Worm (Caenorhabditis elegans) whole organism, L2 larva: ENCODE results near the gene str-230.
A peak's percentile ranks its signal among the peaks of the same experiment; 100 is the strongest.

Experiments used
- F13H6.1 ChIP-seq: sonication (generic microtip); optimal IDR thresholded peaks from 2 replicates; lab custom pipeline; 2016; ENCODE audit warnings: missing genetic modification characterization, missing compliant biosample characterization
- R02D3.7 ChIP-seq: fragments of 150-350 bp; optimal IDR thresholded peaks from 2 replicates; lab custom pipeline; 2014; ENCODE audit warnings: missing biosample characterization, missing genetic modification characterization
- Y55F3AM.14 ChIP-seq: fragments of 200-800 bp; sonication (Bioruptor generic); optimal IDR thresholded peaks from 2 replicates; lab custom pipeline; 2018; ENCODE audit warnings: mild to moderate bottlenecking, missing genetic modification characterization, missing compliant biosample characterization
- ZK546.5 ChIP-seq: sonication (generic microtip); optimal IDR thresholded peaks from 2 replicates; lab custom pipeline; 2017; ENCODE audit warnings: missing biosample characterization, missing genetic modification characterization
- alr-1 ChIP-seq: fragments of 150-350 bp; optimal IDR thresholded peaks from 2 replicates; lab custom pipeline; 2014; ENCODE audit warnings: missing biosample characterization, missing genetic modification characterization
- ama-1 ChIP-seq: fragments of 150-350 bp; optimal IDR thresholded peaks from 2 replicates; lab custom pipeline; 2018; ENCODE audit warnings: inconsistent platforms
- blmp-1 ChIP-seq: sonication (generic microtip); optimal IDR thresholded peaks from 2 replicates; lab custom pipeline; 2017; ENCODE audit warnings: missing genetic modification characterization, mild to moderate bottlenecking, missing compliant biosample characterization, antibody characterized with exemption, moderate library complexity; ENCODE audit not compliant: insufficient read depth
- ceh-82 ChIP-seq: fragments of 150-350 bp; optimal IDR thresholded peaks from 2 replicates; lab custom pipeline; 2014; ENCODE audit warnings: missing biosample characterization, missing genetic modification characterization
- crh-2 ChIP-seq: sonication (generic microtip); optimal IDR thresholded peaks from 2 replicates; lab custom pipeline; 2017; ENCODE audit warnings: missing biosample characterization, missing genetic modification characterization
- elt-1 ChIP-seq: fragments of 150-350 bp; optimal IDR thresholded peaks from 2 replicates; lab custom pipeline; 2014; ENCODE audit warnings: missing biosample characterization, missing genetic modification characterization
- fos-1 ChIP-seq: fragments of 150-350 bp; optimal IDR thresholded peaks from 2 replicates; lab custom pipeline; 2014; ENCODE audit warnings: missing biosample characterization, missing genetic modification characterization
- gmeb-1 ChIP-seq: fragments of 150-350 bp; optimal IDR thresholded peaks from 2 replicates; lab custom pipeline; 2014; ENCODE audit warnings: missing biosample characterization, missing genetic modification characterization
- lin-11 ChIP-seq: fragments of 150-350 bp; sonication (generic microtip); optimal IDR thresholded peaks from 2 replicates; lab custom pipeline; 2014; ENCODE audit warnings: missing biosample characterization, missing genetic modification characterization, inconsistent platforms, mixed read lengths
- lin-13 ChIP-seq: fragments of 150-350 bp; optimal IDR thresholded peaks from 2 replicates; lab custom pipeline; 2014; ENCODE audit warnings: missing biosample characterization, missing genetic modification reagents, missing genetic modification characterization
- lin-39 ChIP-seq: fragments of 150-350 bp; optimal IDR thresholded peaks from 2 replicates; lab custom pipeline; 2014; ENCODE audit warnings: missing biosample characterization, missing genetic modification reagents, missing genetic modification characterization
- lsy-2 ChIP-seq, 2 experiments: fragments of 150-350 bp in 1 of 2; sonication (generic microtip) in 1 of 2; optimal IDR thresholded peaks; 2 replicates each; lab custom pipeline; 2014 to 2017; ENCODE audit warnings: missing biosample characterization in 2 of 2, missing genetic modification characterization in 2 of 2
- mab-5 ChIP-seq: fragments of 150-350 bp; optimal IDR thresholded peaks from 2 replicates; lab custom pipeline; 2014; ENCODE audit warnings: missing biosample characterization, missing genetic modification characterization
- mbf-1 ChIP-seq: sonication (generic microtip); optimal IDR thresholded peaks from 2 replicates; lab custom pipeline; 2017; ENCODE audit warnings: missing biosample characterization, missing genetic modification characterization
- mdl-1 ChIP-seq, 2 experiments: fragments of 150-350 bp in 1 of 2; sonication (generic microtip) in 1 of 2; optimal IDR thresholded peaks; 2 replicates each; lab custom pipeline; 2017; ENCODE audit warnings: missing biosample characterization in 2 of 2, missing genetic modification characterization in 2 of 2
- nhr-11 ChIP-seq: fragments of 150-350 bp; optimal IDR thresholded peaks from 2 replicates; lab custom pipeline; 2014; ENCODE audit warnings: missing biosample characterization, missing genetic modification characterization
- nhr-12 ChIP-seq: fragments of 150-350 bp; optimal IDR thresholded peaks from 2 replicates; lab custom pipeline; 2014; ENCODE audit warnings: missing biosample characterization, missing genetic modification characterization
- nhr-129 ChIP-seq: fragments of 150-350 bp; optimal IDR thresholded peaks from 2 replicates; lab custom pipeline; 2014; ENCODE audit warnings: missing biosample characterization, missing genetic modification characterization
- nhr-21 ChIP-seq: fragments of 150-350 bp; optimal IDR thresholded peaks from 2 replicates; lab custom pipeline; 2014; ENCODE audit warnings: missing biosample characterization, missing genetic modification characterization
- nhr-23 ChIP-seq: fragments of 150-350 bp; optimal IDR thresholded peaks from 2 replicates; lab custom pipeline; 2014; ENCODE audit warnings: missing biosample characterization, missing genetic modification reagents, missing genetic modification characterization
- nhr-237 ChIP-seq: fragments of 150-350 bp; optimal IDR thresholded peaks from 2 replicates; lab custom pipeline; 2014; ENCODE audit warnings: missing biosample characterization, missing genetic modification characterization
- nhr-25 ChIP-seq: fragments of 150-350 bp; sonication (generic microtip); optimal IDR thresholded peaks from 3 replicates; lab custom pipeline; 2014; ENCODE audit warnings: missing biosample characterization, missing genetic modification characterization
- nhr-6 ChIP-seq: fragments of 150-350 bp; optimal IDR thresholded peaks from 2 replicates; lab custom pipeline; 2014; ENCODE audit warnings: missing biosample characterization, missing genetic modification characterization
- nhr-77 ChIP-seq: fragments of 150-350 bp; optimal IDR thresholded peaks from 2 replicates; lab custom pipeline; 2014; ENCODE audit warnings: missing biosample characterization, missing genetic modification characterization
- peb-1 ChIP-seq: fragments of 150-350 bp; optimal IDR thresholded peaks from 2 replicates; lab custom pipeline; 2014; ENCODE audit warnings: missing biosample characterization, missing genetic modification characterization
- sma-3 ChIP-seq: sonication (generic microtip); optimal IDR thresholded peaks from 2 replicates; lab custom pipeline; 2016; ENCODE audit warnings: missing genetic modification reagents, missing genetic modification characterization, missing compliant biosample characterization
- sma-9 ChIP-seq, 2 experiments: fragments of 150-350 bp in 1 of 2; sonication (generic microtip) in 1 of 2; optimal IDR thresholded peaks; 2 replicates each; lab custom pipeline; 2014 to 2016; ENCODE audit warnings: missing genetic modification characterization in 2 of 2, mild to moderate bottlenecking in 1 of 2, missing biosample characterization in 1 of 2, missing compliant biosample characterization in 1 of 2, missing genetic modification reagents in 1 of 2, moderate library complexity in 1 of 2
- snpc-4 ChIP-seq: fragments of 150-350 bp; optimal IDR thresholded peaks from 2 replicates; lab custom pipeline; 2014; ENCODE audit warnings: missing biosample characterization, missing genetic modification characterization
- unc-39 ChIP-seq: fragments of 150-350 bp; optimal IDR thresholded peaks from 2 replicates; lab custom pipeline; 2014; ENCODE audit warnings: missing biosample characterization, missing genetic modification characterization
- unc-55 ChIP-seq: fragments of 150-350 bp; sonication (generic microtip); optimal IDR thresholded peaks from 3 replicates; lab custom pipeline; 2014; ENCODE audit warnings: missing biosample characterization, missing genetic modification reagents, missing genetic modification characterization
- unc-62 ChIP-seq: fragments of 150-350 bp; optimal IDR thresholded peaks from 2 replicates; lab custom pipeline; 2014; ENCODE audit warnings: missing biosample characterization, missing genetic modification reagents, missing genetic modification characterization
- ztf-1 ChIP-seq: fragments of 200-800 bp; sonication (Bioruptor generic); conservative IDR thresholded peaks from 2 replicates; pipeline ENCODE4 v1.3.6; 2022; ENCODE audit warnings: missing genetic modification characterization, missing compliant biosample characterization
- ztf-11 ChIP-seq: sonication (generic microtip); optimal IDR thresholded peaks from 2 replicates; lab custom pipeline; 2017; ENCODE audit warnings: missing biosample characterization, missing genetic modification characterization
- ztf-4 ChIP-seq: fragments of 150-350 bp; optimal IDR thresholded peaks from 2 replicates; lab custom pipeline; 2014; ENCODE audit warnings: missing biosample characterization, missing genetic modification characterization

Gene str-230

DNA sequence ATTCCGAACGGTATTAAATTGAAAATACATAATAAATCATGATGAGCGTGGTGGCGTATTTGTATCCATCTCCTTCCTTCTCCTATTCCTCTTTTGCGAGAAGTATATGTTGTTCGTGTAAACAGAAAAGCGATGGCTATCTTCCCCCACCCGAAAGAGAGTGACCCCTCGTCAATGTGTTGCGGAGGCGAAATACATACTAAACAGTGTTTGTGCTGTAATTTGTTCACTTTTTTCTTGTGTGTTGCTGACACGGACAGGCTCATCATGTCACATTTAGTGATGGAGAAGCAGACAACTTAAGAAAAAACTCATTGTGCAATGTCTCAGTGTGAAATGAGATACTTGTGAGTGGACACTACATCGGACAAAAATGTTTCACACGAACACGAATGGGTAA, 21.0 kb upstream of the str-230 start:
- TF ChIP-seq nhr-11 (no peak), fos-1 (tag; lab: Kevin White, UChicago) (peak; percentile 4)

DNA sequence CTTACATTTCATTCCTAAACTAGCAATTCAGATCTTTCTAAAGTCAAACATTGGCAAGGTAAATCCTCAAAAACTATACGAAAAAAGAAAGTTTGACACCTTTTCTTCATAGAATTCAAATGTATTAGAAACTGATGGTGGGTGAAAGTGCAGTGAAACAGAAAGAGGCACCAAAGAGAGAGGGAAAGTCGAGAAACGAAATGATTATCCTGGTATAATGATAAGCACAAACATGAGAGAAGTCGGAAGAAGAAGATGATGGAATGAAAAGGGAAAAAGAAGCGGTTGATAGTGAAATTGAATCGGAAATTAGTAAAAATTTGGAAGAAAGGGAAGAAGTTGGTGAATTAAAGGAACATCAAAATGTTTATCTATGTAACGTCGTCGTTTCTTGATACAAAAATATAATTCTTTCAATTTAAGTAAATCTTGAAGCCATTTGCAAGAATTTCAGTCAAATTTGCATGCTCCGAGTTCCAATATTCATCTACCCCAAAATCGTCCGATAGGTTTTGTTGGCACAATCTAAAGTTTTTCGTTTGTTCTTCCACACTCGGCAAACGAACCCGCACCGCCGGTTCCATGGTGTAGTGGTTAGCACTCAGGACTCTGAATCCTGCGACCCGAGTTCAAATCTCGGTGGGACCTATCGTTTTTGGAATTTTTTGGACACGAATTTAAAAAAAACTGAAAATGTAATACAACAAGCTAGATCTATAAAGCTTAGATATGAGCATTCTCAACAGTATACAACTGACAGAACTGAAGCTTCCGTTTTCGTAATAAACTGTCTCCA, 20.3 kb upstream of the str-230 start:
- TF ChIP-seq nhr-6 (tag; lab: Kevin White, UChicago) (no peak), unc-62 (GFP tag; lab: Kevin White, UChicago) (no peak), R02D3.7 (tag; lab: Kevin White, UChicago) (no peak), sma-3 (GFP tag; lab: Kevin White, UChicago) (no peak), mbf-1 (tag; lab: Kevin White, UChicago) (no peak), mab-5 (no peak), nhr-25 (no peak)

DNA sequence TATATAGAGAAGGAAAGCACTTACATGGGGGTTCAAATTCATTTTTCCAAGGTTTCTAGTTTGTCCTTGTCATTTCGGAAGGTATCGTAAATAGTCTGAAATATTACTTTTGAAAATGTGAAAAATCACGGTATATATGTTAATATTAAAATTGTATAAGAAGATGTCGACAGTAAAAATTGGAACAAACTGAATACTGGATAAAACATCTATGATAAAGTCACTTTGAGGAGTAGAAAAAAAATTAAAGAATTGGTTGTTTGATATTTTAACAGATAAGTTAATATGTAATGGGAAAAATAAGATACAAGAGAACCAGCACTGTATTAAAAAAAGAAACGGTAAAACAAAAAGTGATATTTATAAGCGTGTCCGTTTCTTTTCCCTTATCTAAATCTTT, 15.7 kb upstream of the str-230 start, which contains the start of gene nep-21:
Gene nep-21, minus strand, starts transcription at position 101 of the 400 bp plus-strand sequence.
- TF ChIP-seq elt-1 (tag; lab: Kevin White, UChicago) (no peak), snpc-4 (tag; lab: Kevin White, UChicago) (no peak), ztf-1 (GFP tag; lab: Robert Waterston, UW) (no peak), nhr-21 (tag; lab: Kevin White, UChicago) (no peak), blmp-1 (tag; lab: Kevin White, UChicago) (no peak), unc-39 (tag; lab: Kevin White, UChicago) (no peak), lin-39 (no peak), peb-1 (tag; lab: Kevin White, UChicago) (no peak), ZK546.5 (tag; lab: Kevin White, UChicago) (no peak), ceh-82 (tag; lab: Kevin White, UChicago) (no peak), crh-2 (tag; lab: Kevin White, UChicago) (no peak), lsy-2 (tag; optimal IDR thresholded peaks at IDR 0.05; lab: Kevin White, UChicago) (no peak)
- TF ChIP-seq, all 48 proteins: peak for 0

DNA sequence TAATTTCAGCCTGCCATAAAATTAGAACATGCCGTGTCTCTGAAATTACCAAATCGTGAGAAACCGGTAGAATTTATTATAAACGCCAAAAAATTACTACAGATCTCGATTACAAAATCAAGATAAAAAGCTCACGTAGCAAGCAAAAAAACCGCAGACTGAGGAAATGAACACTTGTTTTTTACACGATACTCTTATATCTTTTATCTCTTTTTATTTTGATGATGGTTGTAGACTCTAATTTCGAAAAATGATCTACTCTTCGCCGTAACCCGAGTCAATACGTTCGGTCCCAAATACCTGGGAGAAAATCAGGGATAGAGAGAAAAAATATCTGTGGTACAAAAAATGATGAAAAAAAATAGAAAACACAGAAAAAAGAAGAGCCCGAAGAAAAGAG, 12.5 kb upstream of the str-230 start:
- TF ChIP-seq blmp-1 (tag; lab: Kevin White, UChicago) = no peak
- no peak for TF ChIP-seq alr-1 (tag; lab: Kevin White, UChicago)
- TF ChIP-seq unc-62 (GFP tag; lab: Kevin White, UChicago) = no peak
- TF ChIP-seq gmeb-1 = no peak
- TF ChIP-seq nhr-237 = no peak
- TF ChIP-seq ZK546.5 (tag; lab: Kevin White, UChicago) = no peak
- TF ChIP-seq mdl-1 (tag; optimal IDR thresholded peaks at IDR 0.05; lab: Kevin White, UChicago) = no peak
- no peak for TF ChIP-seq nhr-12
- no peak for TF ChIP-seq ztf-11
- no peak for TF ChIP-seq elt-1 (tag; lab: Kevin White, UChicago)
- TF ChIP-seq ztf-4 (tag; lab: Kevin White, UChicago) = no peak

DNA sequence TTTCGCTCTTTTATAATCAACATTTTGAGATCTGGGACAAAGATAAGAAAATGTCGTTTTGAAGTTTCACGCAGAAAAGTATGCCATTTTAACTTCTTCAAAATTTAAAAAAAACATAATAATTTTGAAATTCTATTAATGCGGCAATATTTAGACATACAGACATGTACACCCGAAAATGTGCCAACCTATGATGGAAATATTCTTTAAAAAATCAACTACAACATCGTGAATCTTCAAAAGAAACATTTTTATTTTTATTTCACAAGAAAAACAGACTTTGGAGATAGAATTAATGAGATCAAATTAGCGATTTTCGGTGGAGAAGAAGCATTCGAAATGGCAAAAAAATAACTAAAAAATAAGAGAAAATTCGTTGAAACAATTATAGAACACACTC, 4.5 kb upstream of the str-230 start, which contains the start of gene T16A9.5:
Gene T16A9.5, minus strand, starts transcription at position 101 of the 400 bp plus-strand sequence.
- TF ChIP-seq unc-55 (GFP tag; lab: Kevin White, UChicago) = no peak
- TF ChIP-seq F13H6.1 (tag; lab: Kevin White, UChicago) = no peak
- TF ChIP-seq nhr-23 = no peak
- no peak for TF ChIP-seq nhr-129
- TF ChIP-seq ama-1 (lab: Kevin White, UChicago) = no peak
- no peak for TF ChIP-seq nhr-77
- TF ChIP-seq lin-13 (GFP tag; lab: Kevin White, UChicago) = no peak
- no peak for TF ChIP-seq mab-5
- no peak for TF ChIP-seq nhr-25
- TF ChIP-seq Y55F3AM.14 (GFP tag; lab: Kevin White, UChicago) = no peak
- no peak for TF ChIP-seq ztf-11
- no peak for TF ChIP-seq nhr-6 (tag; lab: Kevin White, UChicago)
- TF ChIP-seq lin-11 = no peak
- no peak for TF ChIP-seq blmp-1 (tag; lab: Kevin White, UChicago)
- no peak for TF ChIP-seq ceh-82 (tag; lab: Kevin White, UChicago)
- TF ChIP-seq sma-3 (GFP tag; lab: Kevin White, UChicago) = no peak
- no peak for TF ChIP-seq unc-62 (GFP tag; lab: Kevin White, UChicago)
- no peak for TF ChIP-seq crh-2 (tag; lab: Kevin White, UChicago)
- TF ChIP-seq sma-9 (GFP tag; optimal IDR thresholded peaks at IDR 0.05; lab: Kevin White, UChicago) = no peak
- TF ChIP-seq sma-9 (tag; optimal IDR thresholded peaks at IDR 0.05; lab: Kevin White, UChicago) = no peak
